Fruit fly (Drosophila melanogaster) whole organism, pupa: ENCODE data around the gene Stat92E.

Experiments used
- CG10348 ChIP-seq: fragments of 200-800 bp; sonication (Bioruptor generic); IDR thresholded peaks from 2 replicates; pipeline ENCODE4 v1.3.6; 2022; ENCODE audit warnings: missing biosample characterization, missing genetic modification characterization
- CG12605 ChIP-seq: fragments of 200-800 bp; sonication (Bioruptor generic); IDR thresholded peaks from 2 replicates; pipeline ENCODE4 v1.3.6; 2022; ENCODE audit warnings: missing biosample characterization, missing genetic modification characterization
- CG13204 ChIP-seq: fragments of 200-800 bp; sonication (Bioruptor generic); optimal IDR thresholded peaks from 2 replicates; lab custom pipeline; 2018; ENCODE audit warnings: missing biosample characterization, mild to moderate bottlenecking, missing genetic modification characterization, moderate library complexity
- CG14655 ChIP-seq: fragments of 200-800 bp; sonication (Bioruptor generic); optimal IDR thresholded peaks from 3 replicates; lab custom pipeline; 2017; ENCODE audit warnings: mild to moderate bottlenecking, missing biosample characterization, missing genetic modification reagents, missing genetic modification characterization
- CG15710 ChIP-seq: fragments of 200-800 bp; sonication (Bioruptor generic); optimal IDR thresholded peaks from 2 replicates; lab custom pipeline; 2018; ENCODE audit warnings: missing biosample characterization, mild to moderate bottlenecking, missing genetic modification characterization, moderate library complexity
- CG17806 ChIP-seq: fragments of 200-800 bp; sonication (Bioruptor generic); optimal IDR thresholded peaks from 2 replicates; lab custom pipeline; 2018; ENCODE audit warnings: missing biosample characterization, mild to moderate bottlenecking, missing genetic modification characterization, moderate library complexity
- CG32121 ChIP-seq: fragments of 200-800 bp; sonication (Bioruptor generic); IDR thresholded peaks from 2 replicates; pipeline ENCODE4 v1.3.6; 2022; ENCODE audit warnings: missing biosample characterization, missing genetic modification characterization
- CG34367 ChIP-seq: fragments of 200-800 bp; sonication (Bioruptor generic); optimal IDR thresholded peaks from 2 replicates; lab custom pipeline; 2018; ENCODE audit warnings: missing biosample characterization, mild to moderate bottlenecking, missing genetic modification characterization
- CG4496 ChIP-seq: fragments of 200-800 bp; sonication (Bioruptor generic); IDR thresholded peaks from 3 replicates; pipeline ENCODE4 v1.3.6; 2022; ENCODE audit warnings: missing biosample characterization, missing genetic modification characterization
- CG8159 ChIP-seq: fragments of 200-800 bp; sonication (Bioruptor generic); optimal IDR thresholded peaks from 3 replicates; lab custom pipeline; 2018; ENCODE audit warnings: missing biosample characterization, mild to moderate bottlenecking, missing genetic modification characterization, moderate library complexity
- CG8301 ChIP-seq: fragments of 200-800 bp; sonication (Bioruptor generic); optimal IDR thresholded peaks from 2 replicates; lab custom pipeline; 2018; ENCODE audit warnings: missing biosample characterization, mild to moderate bottlenecking, missing genetic modification characterization
- CG9948 ChIP-seq: fragments of 200-800 bp; sonication (Bioruptor generic); optimal IDR thresholded peaks from 2 replicates; lab custom pipeline; 2018; ENCODE audit warnings: missing biosample characterization, mild to moderate bottlenecking, missing genetic modification characterization, moderate library complexity
- D1 ChIP-seq: fragments of 200-800 bp; sonication (Bioruptor generic); optimal IDR thresholded peaks from 2 replicates; lab custom pipeline; 2018; ENCODE audit warnings: missing biosample characterization, mild to moderate bottlenecking, missing genetic modification characterization, moderate library complexity
- EcR ChIP-seq: fragments of 200-800 bp; sonication (Bioruptor generic); optimal IDR thresholded peaks from 3 replicates; lab custom pipeline; 2019; ENCODE audit warnings: missing biosample characterization, missing genetic modification characterization, mild to moderate bottlenecking, moderate library complexity, missing genetic modification reagents
- Ets98B ChIP-seq: fragments of 200-800 bp; sonication (Bioruptor generic); IDR thresholded peaks from 2 replicates; pipeline ENCODE4 v1.3.6; 2022; ENCODE audit warnings: missing biosample characterization, missing genetic modification characterization
- Pif1A ChIP-seq: fragments of 200-800 bp; sonication (Bioruptor generic); optimal IDR thresholded peaks from 3 replicates; lab custom pipeline; 2016; ENCODE audit warnings: missing biosample characterization, missing genetic modification characterization
- Pif1B ChIP-seq: fragments of 200-800 bp; sonication (Bioruptor generic); optimal IDR thresholded peaks from 3 replicates; lab custom pipeline; 2016; ENCODE audit warnings: missing biosample characterization, missing genetic modification characterization
- Snoo ChIP-seq: fragments of 200-800 bp; sonication (Bioruptor generic); optimal IDR thresholded peaks from 3 replicates; lab custom pipeline; 2017; ENCODE audit warnings: missing biosample characterization, mild to moderate bottlenecking, missing genetic modification characterization, inconsistent platforms
- fd96Ca ChIP-seq: fragments of 200-800 bp; sonication (Bioruptor generic); IDR thresholded peaks from 3 replicates; pipeline ENCODE4 v1.3.6; 2022; ENCODE audit warnings: missing biosample characterization, missing genetic modification characterization
- gl ChIP-seq: fragments of 200-800 bp; sonication (Bioruptor generic); optimal IDR thresholded peaks from 2 replicates; lab custom pipeline; 2018; ENCODE audit warnings: missing biosample characterization, mild to moderate bottlenecking, missing genetic modification characterization
- rn ChIP-seq: fragments of 200-800 bp; sonication (Bioruptor generic); IDR thresholded peaks from 2 replicates; pipeline ENCODE4 v1.3.6; 2022; ENCODE audit warnings: missing biosample characterization, missing genetic modification characterization

The Stat92E gene

dm6 chr3R:20560668-20561226 lies 8.6 kb upstream of the Stat92E start, which contains the start of gene CG5191:
Gene CG5191, plus strand, starts transcription at chr3R:20560865.
- no peak for TF ChIP-seq Pif1B (GFP tag; lab: Kevin White, UChicago)
- TF ChIP-seq CG17806 (tag; lab: Kevin White, UChicago), result no peak
- TF ChIP-seq EcR (GFP tag; lab: Kevin White, UChicago), result peak; percentile 33
- TF ChIP-seq Ets98B (GFP tag; lab: Robert Waterston, UW), result peak; percentile 32; the same call in 1 of the 2 replicates
- TF ChIP-seq CG15710 (tag; lab: Kevin White, UChicago), result no peak
- TF ChIP-seq CG13204 (GFP tag; lab: Kevin White, UChicago), result no peak
- TF ChIP-seq CG8159 (tag; lab: Kevin White, UChicago), result no peak
- TF ChIP-seq gl, result no peak
- peak; percentile 11 for TF ChIP-seq CG14655

- TF ChIP-seq Snoo (tag; lab: Kevin White, UChicago), result peak; percentile 7
- TF ChIP-seq CG8159 (tag; lab: Kevin White, UChicago), result peak; percentile 3
- no peak for TF ChIP-seq CG10348 (GFP tag; lab: Robert Waterston, UW)
- TF ChIP-seq fd96Ca (GFP tag; lab: Robert Waterston, UW), result peak; percentile 52; the same call in 2 of the 3 replicates
- TF ChIP-seq CG8301 (tag; lab: Kevin White, UChicago), result peak; percentile 3
- TF ChIP-seq CG12605 (GFP tag; lab: Robert Waterston, UW), result no peak
- TF ChIP-seq CG14655, result peak; percentile 46
- peak; percentile 46 for TF ChIP-seq gl
- TF ChIP-seq CG13204 (GFP tag; lab: Kevin White, UChicago), result no peak
- peak; percentile 6 for TF ChIP-seq Pif1B (GFP tag; lab: Kevin White, UChicago)
- TF ChIP-seq D1 (tag; lab: Kevin White, UChicago), result no peak
- peak; percentile 19; the same call in 1 of the 2 replicates for TF ChIP-seq CG32121 (GFP tag; lab: Robert Waterston, UW)
- no peak for TF ChIP-seq Pif1A (GFP tag; lab: Kevin White, UChicago)
- TF ChIP-seq EcR (GFP tag; lab: Kevin White, UChicago), result no peak
- TF ChIP-seq Ets98B (GFP tag; lab: Robert Waterston, UW), result no peak
- TF ChIP-seq CG17806 (tag; lab: Kevin White, UChicago), result peak; percentile 1
- TF ChIP-seq CG15710 (tag; lab: Kevin White, UChicago), result no peak
- TF ChIP-seq rn (GFP tag; lab: Robert Waterston, UW), result no peak
- TF ChIP-seq CG9948 (tag; lab: Kevin White, UChicago), result no peak
- TF ChIP-seq CG4496 (GFP tag; lab: Robert Waterston, UW), result no peak
- no peak for TF ChIP-seq CG34367
Observed at dm6 chr3R:20560019-20560667, 8.0 kb upstream of the Stat92E start, which contains the start of gene CG15922. Gene CG15922, minus strand, starts transcription at chr3R:20560280.

dm6 chr3R:20558106-20558489 lies 6.0 kb upstream of the Stat92E start:
- TF ChIP-seq Pif1B (GFP tag; lab: Kevin White, UChicago), result no peak
- TF ChIP-seq CG14655, result no peak
- no peak for TF ChIP-seq CG34367
- TF ChIP-seq CG9948 (tag; lab: Kevin White, UChicago), result no peak
- no peak for TF ChIP-seq gl
- no peak for TF ChIP-seq CG4496 (GFP tag; lab: Robert Waterston, UW)
- TF ChIP-seq CG8159 (tag; lab: Kevin White, UChicago), result no peak
- no peak for TF ChIP-seq CG17806 (tag; lab: Kevin White, UChicago)
- TF ChIP-seq CG32121 (GFP tag; lab: Robert Waterston, UW), result no peak
- no peak for TF ChIP-seq CG8301 (tag; lab: Kevin White, UChicago)
- no peak for TF ChIP-seq CG13204 (GFP tag; lab: Kevin White, UChicago)
- no peak for TF ChIP-seq Snoo (tag; lab: Kevin White, UChicago)
- TF ChIP-seq CG10348 (GFP tag; lab: Robert Waterston, UW), result no peak
- TF ChIP-seq CG12605 (GFP tag; lab: Robert Waterston, UW), result no peak
- TF ChIP-seq EcR (GFP tag; lab: Kevin White, UChicago), result no peak
- TF ChIP-seq Pif1A (GFP tag; lab: Kevin White, UChicago), result no peak
- TF ChIP-seq D1 (tag; lab: Kevin White, UChicago), result no peak
- no peak for TF ChIP-seq fd96Ca (GFP tag; lab: Robert Waterston, UW)
- no peak for TF ChIP-seq CG15710 (tag; lab: Kevin White, UChicago)

- peak; percentile 52 for TF ChIP-seq CG15710 (tag; lab: Kevin White, UChicago)
- TF ChIP-seq CG13204 (GFP tag; lab: Kevin White, UChicago), result no peak
- TF ChIP-seq CG4496 (GFP tag; lab: Robert Waterston, UW), result peak; percentile 84
- no peak for TF ChIP-seq Pif1A (GFP tag; lab: Kevin White, UChicago)
- TF ChIP-seq CG10348 (GFP tag; lab: Robert Waterston, UW), result no peak
- peak; percentile 10 for TF ChIP-seq CG34367
- peak; percentile 14 for TF ChIP-seq gl
- no peak for TF ChIP-seq D1 (tag; lab: Kevin White, UChicago)
- peak; percentile 48 for TF ChIP-seq CG8301 (tag; lab: Kevin White, UChicago)
- TF ChIP-seq CG8159 (tag; lab: Kevin White, UChicago), result peak; percentile 47
- TF ChIP-seq CG14655, result peak; percentile 63
- peak; percentile 71 for TF ChIP-seq fd96Ca (GFP tag; lab: Robert Waterston, UW)
- peak; percentile 67 for TF ChIP-seq CG32121 (GFP tag; lab: Robert Waterston, UW)
- TF ChIP-seq CG17806 (tag; lab: Kevin White, UChicago), result peak; percentile 19
- no peak for TF ChIP-seq CG9948 (tag; lab: Kevin White, UChicago)
- TF ChIP-seq CG12605 (GFP tag; lab: Robert Waterston, UW), result peak; percentile 47; the same call in 1 of the 2 replicates
- TF ChIP-seq EcR (GFP tag; lab: Kevin White, UChicago), result peak; percentile 18
- peak; percentile 33; the same call in 1 of the 2 replicates for TF ChIP-seq rn (GFP tag; lab: Robert Waterston, UW)
- peak; percentile 31 for TF ChIP-seq Pif1B (GFP tag; lab: Kevin White, UChicago)
- TF ChIP-seq Ets98B (GFP tag; lab: Robert Waterston, UW), result peak; percentile 41
- peak; percentile 53 for TF ChIP-seq Snoo (tag; lab: Kevin White, UChicago)
Observed at dm6 chr3R:20557415-20558105, 5.4 kb upstream of the Stat92E start, which contains the start of the genes DPCoAC and CG5180. Gene DPCoAC, minus strand, starts transcription at chr3R:20557667. Gene CG5180, plus strand, starts transcription at chr3R:20557930.
